Worm (Caenorhabditis elegans) whole organism, midembryonic: ENCODE data around the gene nhr-16.

Experiments
- T22C8.4 ChIP-seq: fragments of 200-800 bp; sonication (Bioruptor generic); IDR thresholded peaks from 2 replicates; pipeline ENCODE4 v1.3.6; 2022; ENCODE audit warnings: missing genetic modification characterization, missing compliant biosample characterization
- cog-1 ChIP-seq: sonication (generic microtip); optimal IDR thresholded peaks from 2 replicates; lab custom pipeline; 2016; ENCODE audit warnings: missing genetic modification characterization, missing compliant biosample characterization
- ref-1 ChIP-seq: fragments of 200-800 bp; sonication (Bioruptor generic); conservative IDR thresholded peaks from 2 replicates; pipeline ENCODE4 v1.3.6; 2022; ENCODE audit warnings: missing genetic modification reagents, missing genetic modification characterization, missing compliant biosample characterization
- tab-1 ChIP-seq: fragments of 200-800 bp; sonication (Bioruptor generic); IDR thresholded peaks from 2 replicates; pipeline ENCODE4 v1.3.6; 2022; ENCODE audit warnings: missing genetic modification characterization, missing compliant biosample characterization
- ztf-23 ChIP-seq: fragments of 200-800 bp; sonication (Bioruptor generic); IDR thresholded peaks from 2 replicates; pipeline ENCODE4 v1.3.6; 2022; ENCODE audit warnings: missing genetic modification reagents, missing genetic modification characterization, missing compliant biosample characterization

The nhr-16 gene

DNA sequence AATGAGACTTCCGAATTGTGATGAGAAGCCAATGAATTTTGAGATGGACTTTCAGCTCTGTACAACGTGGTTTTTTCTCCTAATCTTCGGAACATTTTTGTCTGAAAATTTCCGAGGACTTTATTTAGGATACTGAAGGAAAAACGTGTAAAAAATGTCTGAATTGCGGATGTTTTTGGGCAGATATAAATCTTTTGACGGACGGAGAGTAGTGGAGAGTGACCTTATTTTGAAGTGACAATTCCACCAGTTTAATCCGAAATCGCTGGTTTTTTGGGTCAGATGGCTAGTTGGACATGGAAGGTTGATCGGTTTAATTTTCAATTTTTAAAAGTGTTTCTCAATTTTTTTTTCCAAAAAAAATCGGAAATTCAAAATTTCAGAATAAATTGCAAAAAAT lies 50.7 kb downstream of the nhr-16 start, which contains the start of gene T05C1.3:
Gene T05C1.3, minus strand, starts transcription at position 101 of the 400 bp plus-strand sequence.
- TF ChIP-seq tab-1: no peak
- no peak for TF ChIP-seq ref-1 (GFP tag; lab: Robert Waterston, UW)
- no peak for TF ChIP-seq ztf-23 (GFP tag; lab: Robert Waterston, UW)
- no peak for TF ChIP-seq cog-1 (tag; lab: Kevin White, UChicago)
- no peak for TF ChIP-seq T22C8.4 (GFP tag; lab: Robert Waterston, UW)
